Fruit fly (Drosophila melanogaster): ENCODE data around the gene PGAP1.

The PGAP1 gene

dm6 chrX:5715455-5716227 is 26.4 kb upstream of the PGAP1 start:
- TF ChIP-seq Dll (optimal IDR thresholded peaks at IDR 0.05) = no peak

- TF ChIP-seq EcR (GFP tag; optimal IDR thresholded peaks at IDR 0.05) (no peak), psq (optimal IDR thresholded peaks at IDR 0.05) (no peak), CG8478 (optimal IDR thresholded peaks at IDR 0.05) (no peak), pan (optimal IDR thresholded peaks at IDR 0.05) (no peak), Dll (optimal IDR thresholded peaks at IDR 0.05) (no peak), usp (GFP tag; optimal IDR thresholded peaks at IDR 0.05) (no peak)
These were observed 25.5 kb upstream of the PGAP1 start for dm6 chrX:5714786-5715185.

dm6 chrX:5712966-5713365 is 23.7 kb upstream of the PGAP1 start:
- no peak for TF ChIP-seq CG8478 (optimal IDR thresholded peaks at IDR 0.05)
- TF ChIP-seq usp (GFP tag; optimal IDR thresholded peaks at IDR 0.05) = no peak
- TF ChIP-seq pan (optimal IDR thresholded peaks at IDR 0.05) = no peak
- no peak for TF ChIP-seq Dll (optimal IDR thresholded peaks at IDR 0.05)
- no peak for TF ChIP-seq EcR (GFP tag; optimal IDR thresholded peaks at IDR 0.05)
- TF ChIP-seq psq (optimal IDR thresholded peaks at IDR 0.05) = no peak

dm6 chrX:5705899-5706312 is 16.6 kb upstream of the PGAP1 start:
- no peak for TF ChIP-seq Dll (optimal IDR thresholded peaks at IDR 0.05)
- TF ChIP-seq psq (optimal IDR thresholded peaks at IDR 0.05) = no peak
- no peak for TF ChIP-seq pan (optimal IDR thresholded peaks at IDR 0.05)
- TF ChIP-seq EcR (GFP tag; optimal IDR thresholded peaks at IDR 0.05) = no peak
- no peak for TF ChIP-seq CG8478 (optimal IDR thresholded peaks at IDR 0.05)
- TF ChIP-seq usp (GFP tag; optimal IDR thresholded peaks at IDR 0.05) = no peak

- TF ChIP-seq pan (optimal IDR thresholded peaks at IDR 0.05) = no peak
- no peak for TF ChIP-seq EcR (GFP tag; optimal IDR thresholded peaks at IDR 0.05)
- TF ChIP-seq Dll (optimal IDR thresholded peaks at IDR 0.05) = no peak
- TF ChIP-seq psq (optimal IDR thresholded peaks at IDR 0.05) = no peak
- TF ChIP-seq usp (GFP tag; optimal IDR thresholded peaks at IDR 0.05) = no peak
- no peak for TF ChIP-seq CG8478 (optimal IDR thresholded peaks at IDR 0.05)
These were observed 15.8 kb upstream of the PGAP1 start for dm6 chrX:5705097-5705496.

- TF ChIP-seq CG8478 (optimal IDR thresholded peaks at IDR 0.05) (no peak), pan (optimal IDR thresholded peaks at IDR 0.05) (peak; percentile 70), EcR (GFP tag; optimal IDR thresholded peaks at IDR 0.05) (no peak), usp (GFP tag; optimal IDR thresholded peaks at IDR 0.05) (no peak), Dll (optimal IDR thresholded peaks at IDR 0.05) (no peak)
These were observed 10.7 kb upstream of the PGAP1 start for dm6 chrX:5699824-5700498.

- TF ChIP-seq usp (GFP tag; optimal IDR thresholded peaks at IDR 0.05) (no peak), pan (optimal IDR thresholded peaks at IDR 0.05) (no peak), psq (optimal IDR thresholded peaks at IDR 0.05) (no peak), CG8478 (optimal IDR thresholded peaks at IDR 0.05) (no peak), Dll (optimal IDR thresholded peaks at IDR 0.05) (no peak), EcR (GFP tag; optimal IDR thresholded peaks at IDR 0.05) (no peak)
These were observed 8.9 kb upstream of the PGAP1 start, which contains the start of gene AdamTS-B for dm6 chrX:5698087-5698727. Gene AdamTS-B, plus strand, starts transcription at chrX:5698557.

dm6 chrX:5696436-5697022 is 7.3 kb upstream of the PGAP1 start:
- TF ChIP-seq psq (optimal IDR thresholded peaks at IDR 0.05) = no peak
- TF ChIP-seq pan (optimal IDR thresholded peaks at IDR 0.05) = no peak

dm6 chrX:5695958-5696357 is 6.7 kb upstream of the PGAP1 start:
- TF ChIP-seq psq (optimal IDR thresholded peaks at IDR 0.05) (no peak), pan (optimal IDR thresholded peaks at IDR 0.05) (no peak), CG8478 (optimal IDR thresholded peaks at IDR 0.05) (no peak), usp (GFP tag; optimal IDR thresholded peaks at IDR 0.05) (no peak), Dll (optimal IDR thresholded peaks at IDR 0.05) (no peak), EcR (GFP tag; optimal IDR thresholded peaks at IDR 0.05) (no peak)

dm6 chrX:5695035-5695434 is 5.8 kb upstream of the PGAP1 start, which contains the start of gene CG3149:
Gene CG3149, minus strand, starts transcription at chrX:5695205.
- TF ChIP-seq CG8478 (optimal IDR thresholded peaks at IDR 0.05) = no peak
- TF ChIP-seq usp (GFP tag; optimal IDR thresholded peaks at IDR 0.05) = no peak
- no peak for TF ChIP-seq pan (optimal IDR thresholded peaks at IDR 0.05)
- no peak for TF ChIP-seq Dll (optimal IDR thresholded peaks at IDR 0.05)
- no peak for TF ChIP-seq psq (optimal IDR thresholded peaks at IDR 0.05)
- no peak for TF ChIP-seq EcR (GFP tag; optimal IDR thresholded peaks at IDR 0.05)

- TF ChIP-seq CG8478 (optimal IDR thresholded peaks at IDR 0.05) (no peak), EcR (GFP tag; optimal IDR thresholded peaks at IDR 0.05) (no peak), usp (GFP tag; optimal IDR thresholded peaks at IDR 0.05) (no peak), psq (optimal IDR thresholded peaks at IDR 0.05) (no peak), pan (optimal IDR thresholded peaks at IDR 0.05) (no peak), Dll (optimal IDR thresholded peaks at IDR 0.05) (no peak)
These were observed 1.5 kb upstream of the PGAP1 start for dm6 chrX:5690651-5691379.

Data from whole organism.